Worm (Caenorhabditis elegans): ENCODE results near the gene nlp-61.

DNA sequence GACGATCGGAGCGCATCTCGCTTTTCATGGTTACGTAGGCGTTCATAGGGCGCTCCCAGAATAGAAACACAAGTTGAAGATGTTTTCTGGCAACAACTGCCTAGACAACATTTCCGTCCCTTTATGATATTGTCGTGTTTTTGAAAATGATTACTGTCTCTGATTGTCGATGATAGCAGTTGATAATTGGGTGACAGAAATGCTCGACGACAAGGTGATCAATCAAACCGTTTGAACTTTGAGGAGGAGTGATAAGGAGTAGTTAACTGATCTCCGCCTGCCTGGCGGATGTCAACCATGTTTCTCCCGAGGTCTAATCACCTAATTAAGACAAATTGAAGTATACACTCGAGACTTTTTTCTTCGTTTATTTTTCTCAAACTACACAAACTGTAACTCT, 43.5 kb upstream of the nlp-61 start:
- TF ChIP-seq hmg-4 (GFP tag; optimal IDR thresholded peaks at IDR 0.05) (no peak), sea-1 (GFP tag; conservative IDR thresholded peaks at IDR 0.05) (no peak), tbx-37 (GFP tag; conservative IDR thresholded peaks at IDR 0.05) (no peak), ama-1 (optimal IDR thresholded peaks at IDR 0.05) (no peak), tra-4 (tag; optimal IDR thresholded peaks at IDR 0.05) (no peak), ceh-36 (tag; optimal IDR thresholded peaks at IDR 0.05) (no peak), aly-1 (tag; optimal IDR thresholded peaks at IDR 0.05) (no peak), F13C5.2 (tag; optimal IDR thresholded peaks at IDR 0.05) (no peak), B0310.2 (tag; optimal IDR thresholded peaks at IDR 0.05) (no peak), ceh-13 (GFP tag; optimal IDR thresholded peaks at IDR 0.05) (no peak), scrt-1 (GFP tag; IDR thresholded peaks at IDR 0.05) (no peak), flt-1 (GFP tag; IDR thresholded peaks at IDR 0.05) (no peak)

Measured in whole organism, early embryonic.